Fruit fly (Drosophila melanogaster): ENCODE results near the gene CG10492.
A peak's percentile ranks its signal among the peaks of the same experiment; 100 is the strongest.

Gene CG10492

dm6 chr2L:19051534-19052100, 2.3 kb upstream of the CG10492 start, which contains the start of gene Rpn3 (continued):
- TF ChIP-seq Ets21C (GFP tag; optimal IDR thresholded peaks at IDR 0.05) (peak; percentile 77), Sox102F (GFP tag; optimal IDR thresholded peaks at IDR 0.05) (no peak), CG1621 (tag; optimal IDR thresholded peaks at IDR 0.05) (peak; percentile 71), CG4318 (GFP tag; optimal IDR thresholded peaks at IDR 0.05) (no peak), CG6163 (GFP tag; IDR thresholded peaks at IDR 0.05) (peak; percentile 92), dsx (GFP tag; optimal IDR thresholded peaks at IDR 0.05; ENCODE audit: poor library complexity, severe bottlenecking) (peak; percentile 85), Eip93F (GFP tag; optimal IDR thresholded peaks at IDR 0.05) (no peak), net (GFP tag; optimal IDR thresholded peaks at IDR 0.05) (peak; percentile 75), CG6854 (GFP tag; optimal IDR thresholded peaks at IDR 0.05) (no peak), CG3919 (GFP tag; optimal IDR thresholded peaks at IDR 0.05) (peak; percentile 82), CG10669 (GFP tag; optimal IDR thresholded peaks at IDR 0.05) (peak; percentile 75), Hr38 (GFP tag; optimal IDR thresholded peaks at IDR 0.05) (peak; percentile 26), Met (GFP tag; optimal IDR thresholded peaks at IDR 0.05) (peak; percentile 88), Blimp-1 (GFP tag; optimal IDR thresholded peaks at IDR 0.05) (no peak), Sox14 (GFP tag; optimal IDR thresholded peaks at IDR 0.05) (peak; percentile 86), Hr4 (GFP tag; optimal IDR thresholded peaks at IDR 0.05) (no peak), CG8119 (GFP tag; IDR thresholded peaks at IDR 0.05) (peak; percentile 86), pdm3 (GFP tag; optimal IDR thresholded peaks at IDR 0.05) (peak; percentile 90), achi (GFP tag; optimal IDR thresholded peaks at IDR 0.05) (peak; percentile 77), CG10631 (GFP tag; optimal IDR thresholded peaks at IDR 0.05) (no peak), CG6808 (GFP tag; optimal IDR thresholded peaks at IDR 0.05) (no peak), CG8319 (GFP tag; optimal IDR thresholded peaks at IDR 0.05) (peak; percentile 62), Smox (GFP tag; optimal IDR thresholded peaks at IDR 0.05) (no peak), CG31627 (GFP tag; optimal IDR thresholded peaks at IDR 0.05) (peak; percentile 86), CG34406 (GFP tag; optimal IDR thresholded peaks at IDR 0.05) (peak; percentile 84), topi (GFP tag; optimal IDR thresholded peaks at IDR 0.05) (peak; percentile 82), CG8632 (GFP tag; optimal IDR thresholded peaks at IDR 0.05) (peak; percentile 80), CG6276 (GFP tag; optimal IDR thresholded peaks at IDR 0.05) (no peak), CG6792 (GFP tag; optimal IDR thresholded peaks at IDR 0.05) (peak; percentile 82), fd85E (GFP tag; optimal IDR thresholded peaks at IDR 0.05) (no peak), OdsH (GFP tag; optimal IDR thresholded peaks at IDR 0.05) (no peak), Hr39 (GFP tag; optimal IDR thresholded peaks at IDR 0.05) (peak; percentile 86)

dm6 chr2L:19054516-19054887, 624 bp downstream of the CG10492 start:
- 0 out of 3 replicates have a peak, but pooled peaks have one; percentile 8 for TF ChIP-seq CG8119 (GFP tag; IDR thresholded peaks at IDR 0.05)
- no peak for TF ChIP-seq Ets21C (GFP tag; optimal IDR thresholded peaks at IDR 0.05)
- TF ChIP-seq CG10669 (GFP tag; optimal IDR thresholded peaks at IDR 0.05), result no peak
- TF ChIP-seq CG34406 (GFP tag; optimal IDR thresholded peaks at IDR 0.05), result no peak
- no peak for TF ChIP-seq Eip75B (GFP tag; optimal IDR thresholded peaks at IDR 0.05)
- TF ChIP-seq Eip78C (GFP tag), result no peak
- TF ChIP-seq CG6163 (GFP tag; IDR thresholded peaks at IDR 0.05), result peak; percentile 5; the same call in 1 of the 3 replicates

- no peak for TF ChIP-seq dac (GFP tag; optimal IDR thresholded peaks at IDR 0.05)
- no peak for TF ChIP-seq topi (GFP tag; optimal IDR thresholded peaks at IDR 0.05)
- no peak for TF ChIP-seq fd59A (GFP tag; optimal IDR thresholded peaks at IDR 0.05)
- no peak for TF ChIP-seq ss (GFP tag; optimal IDR thresholded peaks at IDR 0.05)
Measured at dm6 chr2L:19057799-19058198, 3.9 kb downstream of the CG10492 start.

dm6 chr2L:19058916-19059315, 5.0 kb downstream of the CG10492 start, which contains the start of gene Phlpp:
Gene Phlpp (plus strand): TSS chr2L:19059129.
- TF ChIP-seq eg (GFP tag; IDR thresholded peaks at IDR 0.05) (peak; percentile 78), CG3032 (tag; optimal IDR thresholded peaks at IDR 0.05) (peak; percentile 21), Hr4 (GFP tag; optimal IDR thresholded peaks at IDR 0.05) (peak; percentile 72), CG15336 (GFP tag; IDR thresholded peaks at IDR 0.05) (peak; percentile 49), CG1621 (tag; optimal IDR thresholded peaks at IDR 0.05) (peak; percentile 16), CG31627 (GFP tag; optimal IDR thresholded peaks at IDR 0.05) (no peak), Smox (GFP tag; optimal IDR thresholded peaks at IDR 0.05) (no peak), CG6163 (GFP tag; IDR thresholded peaks at IDR 0.05) (peak; percentile 71)
